Worm (Caenorhabditis elegans): Measurements from ENCODE around the gene F53G2.12.

F53G2.12 gene

ce11 chrII:2436757-2437156 lies 42.1 kb downstream of the F53G2.12 start:
- TF ChIP-seq bed-3 (GFP tag; optimal IDR thresholded peaks at IDR 0.05) (no peak), elt-1 (tag; optimal IDR thresholded peaks at IDR 0.05; ENCODE audit: borderline replicate concordance, insufficient read depth) (peak; percentile 97)

DNA sequence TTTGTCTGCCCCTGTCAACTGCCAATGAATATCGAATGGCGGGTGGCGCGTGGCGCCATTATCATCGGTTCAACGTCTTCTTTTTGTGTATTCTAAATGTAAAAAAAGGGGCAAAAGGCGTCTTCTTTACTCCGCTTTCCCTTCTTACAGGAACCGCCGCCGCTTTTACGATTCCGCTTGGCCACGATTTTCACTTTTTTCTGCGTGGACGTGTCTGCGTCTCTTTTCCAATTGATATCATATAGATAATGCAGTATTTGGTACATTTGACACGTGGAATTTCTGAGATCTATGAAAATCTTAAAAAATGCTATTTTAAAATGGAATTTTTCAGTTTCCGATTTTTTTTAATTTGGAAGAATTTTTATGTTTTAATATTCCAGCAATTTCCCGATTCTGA lies 43.3 kb downstream of the F53G2.12 start:
- TF ChIP-seq blmp-1 (tag; optimal IDR thresholded peaks at IDR 0.05): peak; percentile 76
- no peak for TF ChIP-seq pha-4 (tag; optimal IDR thresholded peaks at IDR 0.05)

ce11 chrII:2431972-2432371 lies 46.9 kb downstream of the F53G2.12 start, which contains the start of gene ceh-86:
Gene ceh-86, minus strand, starts transcription at chrII:2432072.
- TF ChIP-seq ceh-39 (tag; optimal IDR thresholded peaks at IDR 0.05): peak; percentile 6
- TF ChIP-seq unc-39 (tag; optimal IDR thresholded peaks at IDR 0.05): no peak
- no peak for TF ChIP-seq sptf-1 (tag; optimal IDR thresholded peaks at IDR 0.05)
- TF ChIP-seq hlh-1 (tag; optimal IDR thresholded peaks at IDR 0.05): no peak
- TF ChIP-seq zip-8 (tag; optimal IDR thresholded peaks at IDR 0.05): no peak
- TF ChIP-seq elt-1 (tag; optimal IDR thresholded peaks at IDR 0.05; ENCODE audit: borderline replicate concordance, insufficient read depth): no peak
- no peak for TF ChIP-seq flh-1 (GFP tag; optimal IDR thresholded peaks at IDR 0.05)
- TF ChIP-seq cnd-1 (tag; optimal IDR thresholded peaks at IDR 0.05): peak; percentile 55
